Worm (Caenorhabditis elegans) whole organism, L4 larva: ENCODE results near the gene B0563.9.
A peak's percentile ranks its signal among the peaks of the same experiment; 100 is the strongest.

Experiments used
- D1046.2 ChIP-seq: fragments of 200-800 bp; sonication (Bioruptor generic); IDR thresholded peaks from 2 replicates; pipeline ENCODE4 v1.3.6; 2022; ENCODE audit warnings: missing genetic modification characterization, missing compliant biosample characterization
- F10B5.3 ChIP-seq: sonication (generic microtip); optimal IDR thresholded peaks from 2 replicates; lab custom pipeline; 2016; ENCODE audit warnings: mild to moderate bottlenecking, missing genetic modification characterization, missing compliant biosample characterization
- R02D3.7 ChIP-seq: fragments of 150-350 bp; sonication (generic microtip); optimal IDR thresholded peaks from 3 replicates; lab custom pipeline; 2014; ENCODE audit warnings: missing biosample characterization, missing genetic modification characterization
- Y48G9A.11 ChIP-seq: fragments of 200-800 bp; sonication (Bioruptor generic); IDR thresholded peaks from 2 replicates; pipeline ENCODE4 v1.3.6; 2022; ENCODE audit warnings: missing genetic modification reagents, missing genetic modification characterization, missing compliant biosample characterization
- Y5F2A.4 ChIP-seq: fragments of 200-800 bp; sonication (Bioruptor generic); optimal IDR thresholded peaks from 2 replicates; lab custom pipeline; 2018; ENCODE audit warnings: mild to moderate bottlenecking, missing genetic modification characterization, missing compliant biosample characterization
- Y75B8A.6 ChIP-seq: fragments of 200-800 bp; sonication (Bioruptor generic); IDR thresholded peaks from 2 replicates; pipeline ENCODE4 v1.3.6; 2022; ENCODE audit warnings: missing genetic modification reagents, missing genetic modification characterization, missing compliant biosample characterization
- ZK337.2 ChIP-seq: fragments of 200-800 bp; sonication (Bioruptor generic); IDR thresholded peaks from 2 replicates; pipeline ENCODE4 v1.3.6; 2022; ENCODE audit warnings: missing genetic modification reagents, missing genetic modification characterization, missing compliant biosample characterization
- ZK546.5 ChIP-seq, 2 experiments: sonication (generic microtip); optimal IDR thresholded peaks; 2 replicates each; lab custom pipeline; 2017; ENCODE audit warnings: missing biosample characterization in 2 of 2, missing genetic modification characterization in 2 of 2
- aha-1 ChIP-seq: fragments of 150-350 bp; peaks from one replicate; lab custom pipeline; 2014; ENCODE audit warnings: missing biosample characterization, missing genetic modification characterization
- attf-4 ChIP-seq: sonication (generic microtip); optimal IDR thresholded peaks from 3 replicates; lab custom pipeline; 2017; ENCODE audit warnings: missing biosample characterization, missing genetic modification characterization
- cey-2 ChIP-seq: sonication (generic microtip); optimal IDR thresholded peaks from 3 replicates; lab custom pipeline; 2017; ENCODE audit warnings: missing genetic modification characterization, mild to moderate bottlenecking, missing compliant biosample characterization, antibody characterized with exemption, borderline replicate concordance; ENCODE audit not compliant: insufficient read depth
- daf-12 ChIP-seq: fragments of 150-350 bp; optimal IDR thresholded peaks from 2 replicates; lab custom pipeline; 2014; ENCODE audit warnings: missing biosample characterization, missing genetic modification reagents, missing genetic modification characterization
- daf-16 ChIP-seq, 3 experiments: sonication (generic microtip); optimal IDR thresholded peaks; 2 replicates each; lab custom pipeline; 2016 to 2017; ENCODE audit warnings: missing genetic modification characterization in 3 of 3, missing genetic modification reagents in 3 of 3, mild to moderate bottlenecking in 2 of 3, missing compliant biosample characterization in 2 of 3, missing biosample characterization in 1 of 3, moderate library complexity in 1 of 3
- dmd-6 ChIP-seq: fragments of 200-800 bp; sonication (Bioruptor generic); IDR thresholded peaks from 2 replicates; pipeline ENCODE4 v1.3.6; 2022; ENCODE audit warnings: missing genetic modification reagents, missing genetic modification characterization, missing compliant biosample characterization
- dve-1 ChIP-seq: sonication (generic microtip); optimal IDR thresholded peaks from 2 replicates; lab custom pipeline; 2017; ENCODE audit warnings: antibody characterized with exemption, mild to moderate bottlenecking, missing genetic modification characterization, missing compliant biosample characterization; ENCODE audit not compliant: insufficient read depth
- egl-27 ChIP-seq: sonication (generic microtip); optimal IDR thresholded peaks from 3 replicates; lab custom pipeline; 2017; ENCODE audit warnings: missing biosample characterization, missing genetic modification reagents, missing genetic modification characterization
- hlh-11 ChIP-seq: fragments of 200-800 bp; sonication (Bioruptor generic); optimal IDR thresholded peaks from 2 replicates; lab custom pipeline; 2018; ENCODE audit warnings: mild to moderate bottlenecking, missing genetic modification characterization, missing compliant biosample characterization
- hlh-30 ChIP-seq: sonication (generic microtip); optimal IDR thresholded peaks from 2 replicates; lab custom pipeline; 2017; ENCODE audit warnings: antibody characterized with exemption, mild to moderate bottlenecking, missing genetic modification characterization, missing compliant biosample characterization; ENCODE audit not compliant: insufficient read depth
- jun-1 ChIP-seq: fragments of 150-350 bp; optimal IDR thresholded peaks from 2 replicates; lab custom pipeline; 2014; ENCODE audit warnings: missing biosample characterization, missing genetic modification reagents, missing genetic modification characterization
- lin-1 ChIP-seq: fragments of 200-800 bp; sonication (Bioruptor generic); IDR thresholded peaks from 2 replicates; pipeline ENCODE4 v1.3.6; 2022; ENCODE audit warnings: missing genetic modification reagents, missing genetic modification characterization, missing compliant biosample characterization
- lin-13 ChIP-seq: fragments of 150-350 bp; optimal IDR thresholded peaks from 2 replicates; lab custom pipeline; 2014; ENCODE audit warnings: missing biosample characterization, missing genetic modification reagents, missing genetic modification characterization
- lin-15B ChIP-seq: fragments of 150-350 bp; sonication (generic microtip); optimal IDR thresholded peaks from 3 replicates; lab custom pipeline; 2014; ENCODE audit warnings: missing biosample characterization, missing genetic modification characterization
- lin-38 ChIP-seq: fragments of 200-800 bp; sonication (Bioruptor generic); IDR thresholded peaks from 2 replicates; pipeline ENCODE4 v1.3.6; 2022; ENCODE audit warnings: missing genetic modification reagents, missing genetic modification characterization, missing compliant biosample characterization
- lin-39 ChIP-seq: fragments of 150-350 bp; optimal IDR thresholded peaks from 2 replicates; lab custom pipeline; 2014; ENCODE audit warnings: missing biosample characterization, missing genetic modification reagents, missing genetic modification characterization
- lir-3 ChIP-seq: sonication (generic microtip); optimal IDR thresholded peaks from 2 replicates; lab custom pipeline; 2016; ENCODE audit warnings: mild to moderate bottlenecking, missing genetic modification characterization, missing compliant biosample characterization
- lsy-2 ChIP-seq, 2 experiments: fragments of 150-350 bp in 1 of 2; sonication (generic microtip) in 1 of 2; optimal IDR thresholded peaks; 2 replicates each; lab custom pipeline; 2014 to 2017; ENCODE audit warnings: missing biosample characterization in 2 of 2, missing genetic modification characterization in 2 of 2
- madf-5 ChIP-seq, 2 experiments: fragments of 200-800 bp; sonication (Bioruptor generic); IDR thresholded peaks; 2 replicates each; pipeline ENCODE4 v1.3.6; 2022; ENCODE audit warnings: missing compliant biosample characterization in 2 of 2, missing genetic modification characterization in 2 of 2
- madf-9 ChIP-seq: fragments of 200-800 bp; sonication (Bioruptor generic); conservative IDR thresholded peaks from 2 replicates; pipeline ENCODE4 v1.3.6; 2022; ENCODE audit warnings: missing genetic modification reagents, missing genetic modification characterization, missing compliant biosample characterization
- mdl-1 ChIP-seq, 2 experiments: fragments of 150-350 bp in 1 of 2; sonication (generic microtip) in 1 of 2; optimal IDR thresholded peaks; 2 replicates each; lab custom pipeline; 2014 to 2017; ENCODE audit warnings: missing biosample characterization in 2 of 2, missing genetic modification characterization in 2 of 2
- mdt-29 ChIP-seq: fragments of 200-800 bp; sonication (Bioruptor generic); IDR thresholded peaks from 2 replicates; pipeline ENCODE4 v1.3.6; 2022; ENCODE audit warnings: missing genetic modification reagents, missing genetic modification characterization, missing compliant biosample characterization
- mep-1 ChIP-seq: fragments of 150-350 bp; sonication (generic microtip); optimal IDR thresholded peaks from 3 replicates; lab custom pipeline; 2014; ENCODE audit warnings: missing biosample characterization, missing genetic modification characterization
- mxl-2 ChIP-seq: fragments of 200-800 bp; sonication (Bioruptor generic); conservative IDR thresholded peaks from 2 replicates; pipeline ENCODE4 v1.3.6; 2022; ENCODE audit warnings: missing genetic modification reagents, missing genetic modification characterization, missing compliant biosample characterization
- nhr-102 ChIP-seq: sonication (generic microtip); optimal IDR thresholded peaks from 2 replicates; lab custom pipeline; 2016; ENCODE audit warnings: mild to moderate bottlenecking, missing genetic modification characterization, moderate library complexity, missing compliant biosample characterization
- nhr-237 ChIP-seq: sonication (generic microtip); optimal IDR thresholded peaks from 2 replicates; lab custom pipeline; 2017; ENCODE audit warnings: missing biosample characterization, missing genetic modification characterization
- nhr-28 ChIP-seq: fragments of 150-350 bp; optimal IDR thresholded peaks from 2 replicates; lab custom pipeline; 2014; ENCODE audit warnings: missing biosample characterization, missing genetic modification characterization
- nhr-48 ChIP-seq: sonication (generic microtip); optimal IDR thresholded peaks from 2 replicates; lab custom pipeline; 2016; ENCODE audit warnings: mild to moderate bottlenecking, missing genetic modification characterization, missing compliant biosample characterization
- nhr-6 ChIP-seq: fragments of 150-350 bp; optimal IDR thresholded peaks from 2 replicates; lab custom pipeline; 2014; ENCODE audit warnings: missing biosample characterization, missing genetic modification characterization
- nhr-76 ChIP-seq: fragments of 150-350 bp; optimal IDR thresholded peaks from 2 replicates; lab custom pipeline; 2014; ENCODE audit warnings: missing biosample characterization, missing genetic modification characterization
- nhr-77 ChIP-seq: fragments of 150-350 bp; optimal IDR thresholded peaks from 2 replicates; lab custom pipeline; 2014; ENCODE audit warnings: missing biosample characterization, missing genetic modification characterization
- pha-4 ChIP-seq, 2 experiments: fragments of 150-350 bp in 1 of 2; fragments of 200-800 bp in 1 of 2; sonication (Bioruptor generic) in 1 of 2; IDR thresholded peaks in 1 of 2; optimal IDR thresholded peaks in 1 of 2; 2 replicates each; pipeline versions ENCODE4 v1.3.6 to Lab custom; 2014 to 2022; ENCODE audit warnings: missing genetic modification characterization in 2 of 2, missing genetic modification reagents in 2 of 2, missing biosample characterization in 1 of 2, missing compliant biosample characterization in 1 of 2
- php-3 ChIP-seq: fragments of 200-800 bp; sonication (Bioruptor generic); IDR thresholded peaks from 2 replicates; pipeline ENCODE4 v1.3.6; 2022; ENCODE audit warnings: missing genetic modification reagents, missing genetic modification characterization, missing compliant biosample characterization
- pqm-1 ChIP-seq: sonication (generic microtip); optimal IDR thresholded peaks from 2 replicates; lab custom pipeline; 2017; ENCODE audit warnings: missing biosample characterization, missing genetic modification characterization
- saeg-2 ChIP-seq: fragments of 200-800 bp; sonication (Bioruptor generic); IDR thresholded peaks from 2 replicates; pipeline ENCODE4 v1.3.6; 2022; ENCODE audit warnings: missing genetic modification reagents, missing genetic modification characterization, missing compliant biosample characterization
- set-16 ChIP-seq: fragments of 200-800 bp; sonication (Bioruptor generic); IDR thresholded peaks from 2 replicates; pipeline ENCODE4 v1.3.6; 2022; ENCODE audit warnings: missing genetic modification reagents, missing genetic modification characterization, missing compliant biosample characterization
- spr-1 ChIP-seq: sonication (generic microtip); optimal IDR thresholded peaks from 2 replicates; lab custom pipeline; 2016; ENCODE audit warnings: mild to moderate bottlenecking, missing genetic modification characterization, missing compliant biosample characterization
- tra-1 ChIP-seq: fragments of 200-800 bp; sonication (Bioruptor generic); IDR thresholded peaks from 2 replicates; pipeline ENCODE4 v1.3.6; 2022; ENCODE audit warnings: missing genetic modification reagents, missing genetic modification characterization, missing compliant biosample characterization
- unc-130 ChIP-seq: sonication (generic microtip); optimal IDR thresholded peaks from 2 replicates; lab custom pipeline; 2016; ENCODE audit warnings: missing genetic modification reagents, missing genetic modification characterization, missing compliant biosample characterization
- vab-7 ChIP-seq: fragments of 200-800 bp; sonication (Bioruptor generic); IDR thresholded peaks from 2 replicates; pipeline ENCODE4 v1.3.6; 2022; ENCODE audit warnings: missing genetic modification reagents, missing genetic modification characterization, missing compliant biosample characterization
- zfp-2 ChIP-seq: sonication (generic microtip); optimal IDR thresholded peaks from 2 replicates; lab custom pipeline; 2016; ENCODE audit warnings: mild to moderate bottlenecking, missing genetic modification characterization, missing compliant biosample characterization
- ztf-11 ChIP-seq: fragments of 150-350 bp; optimal IDR thresholded peaks from 2 replicates; lab custom pipeline; 2014; ENCODE audit warnings: missing biosample characterization, missing genetic modification characterization

B0563.9 gene

ce11 chrX:9210086-9210485, 41.7 kb downstream of the B0563.9 start:
- TF ChIP-seq tra-1 (GFP tag; lab: Robert Waterston, UW) = no peak
- TF ChIP-seq unc-130 = no peak
- TF ChIP-seq nhr-77 (tag; lab: Kevin White, UChicago) = no peak
- TF ChIP-seq mep-1 (tag; lab: Kevin White, UChicago) = peak; percentile 9
- no peak for TF ChIP-seq mdt-29 (GFP tag; lab: Robert Waterston, UW)
- no peak for TF ChIP-seq lin-1 (GFP tag; lab: Robert Waterston, UW)
- TF ChIP-seq nhr-76 (tag; lab: Kevin White, UChicago) = no peak
- no peak for TF ChIP-seq pha-4 (GFP tag; IDR thresholded peaks at IDR 0.05; lab: Robert Waterston, UW)
- no peak for TF ChIP-seq pha-4 (tag; optimal IDR thresholded peaks at IDR 0.05; lab: Kevin White, UChicago)
- TF ChIP-seq dve-1 (tag; lab: Kevin White, UChicago) = peak; percentile 47
- no peak for TF ChIP-seq spr-1 (tag; lab: Kevin White, UChicago)
- TF ChIP-seq hlh-11 (tag; lab: Kevin White, UChicago) = peak; percentile 65
- peak; percentile 61 for TF ChIP-seq nhr-28 (tag; lab: Kevin White, UChicago)
- no peak for TF ChIP-seq daf-16 (GFP tag; optimal IDR thresholded peaks at IDR 0.05; lab: Kevin White, UChicago)
- TF ChIP-seq daf-16 (tag; optimal IDR thresholded peaks at IDR 0.05; lab: Kevin White, UChicago) = peak; percentile 82
- TF ChIP-seq attf-4 = no peak
- TF ChIP-seq lin-13 = no peak
- TF ChIP-seq jun-1 = no peak
- TF ChIP-seq ztf-11 (tag; lab: Kevin White, UChicago) = no peak
- TF ChIP-seq Y75B8A.6 (GFP tag; lab: Robert Waterston, UW) = no peak
- peak; percentile 7 for TF ChIP-seq hlh-30 (tag; lab: Kevin White, UChicago)
- no peak for TF ChIP-seq lir-3 (tag; lab: Kevin White, UChicago)
- TF ChIP-seq dmd-6 (GFP tag; lab: Robert Waterston, UW) = peak; percentile 23; the same call in 1 of the 2 replicates
- TF ChIP-seq set-16 (GFP tag; lab: Robert Waterston, UW) = no peak
- peak; percentile 74 for TF ChIP-seq aha-1 (tag; lab: Kevin White, UChicago)
- no peak for TF ChIP-seq D1046.2 (GFP tag; lab: Robert Waterston, UW)
- no peak for TF ChIP-seq madf-5 (GFP tag; IDR thresholded peaks at IDR 0.05; lab: Robert Waterston, UW)
- no peak for TF ChIP-seq Y48G9A.11 (GFP tag; lab: Robert Waterston, UW)
- TF ChIP-seq mdl-1 (tag; optimal IDR thresholded peaks at IDR 0.05; lab: Kevin White, UChicago) = no peak
- TF ChIP-seq zfp-2 (tag; lab: Kevin White, UChicago) = no peak
- TF ChIP-seq cey-2 (tag; lab: Kevin White, UChicago) = no peak
- no peak for TF ChIP-seq ZK546.5 (tag; optimal IDR thresholded peaks at IDR 0.05; lab: Kevin White, UChicago)
- no peak for TF ChIP-seq lin-38 (GFP tag; lab: Robert Waterston, UW)
- peak; percentile 47 for TF ChIP-seq pqm-1
- 0 out of 2 replicates have a peak, but pooled peaks have one; percentile 27 for TF ChIP-seq php-3 (GFP tag; lab: Robert Waterston, UW)
- TF ChIP-seq nhr-48 (tag; lab: Kevin White, UChicago) = peak; percentile 11
- no peak for TF ChIP-seq saeg-2 (GFP tag; lab: Robert Waterston, UW)
- TF ChIP-seq vab-7 = no peak

- TF ChIP-seq R02D3.7 (tag; lab: Kevin White, UChicago) (no peak), zfp-2 (tag; lab: Kevin White, UChicago) (no peak), mdl-1 (tag; optimal IDR thresholded peaks at IDR 0.05; lab: Kevin White, UChicago) (peak in 1 of 2 experiments; percentile 53), ZK337.2 (GFP tag; lab: Robert Waterston, UW) (no peak), lsy-2 (tag; optimal IDR thresholded peaks at IDR 0.05; lab: Kevin White, UChicago) (no peak), F10B5.3 (tag; lab: Kevin White, UChicago) (no peak), nhr-237 (no peak), pha-4 (GFP tag; IDR thresholded peaks at IDR 0.05; lab: Robert Waterston, UW) (no peak), pha-4 (tag; optimal IDR thresholded peaks at IDR 0.05; lab: Kevin White, UChicago) (no peak), daf-12 (tag; lab: Kevin White, UChicago) (no peak), Y48G9A.11 (GFP tag; lab: Robert Waterston, UW) (no peak), mxl-2 (GFP tag; lab: Robert Waterston, UW) (no peak), Y5F2A.4 (GFP tag; lab: Kevin White, UChicago) (no peak), lin-15B (tag; lab: Kevin White, UChicago) (no peak), saeg-2 (GFP tag; lab: Robert Waterston, UW) (no peak), egl-27 (tag; lab: Kevin White, UChicago) (no peak), lin-39 (no peak), nhr-102 (tag; lab: Kevin White, UChicago) (no peak), nhr-6 (tag; lab: Kevin White, UChicago) (no peak), D1046.2 (GFP tag; lab: Robert Waterston, UW) (no peak), madf-9 (GFP tag; lab: Robert Waterston, UW) (no peak)
Measured at ce11 chrX:9212675-9213074, 44.3 kb downstream of the B0563.9 start.
